Worm (Caenorhabditis elegans): ENCODE data around the gene col-149.

col-149 gene

ce11 chrV:10317294-10317693, 24.6 kb upstream of the col-149 start, which contains the start of gene asps-1:
Gene asps-1 (minus strand): TSS chrV:10317394.
- TF ChIP-seq him-1 (tag; optimal IDR thresholded peaks at IDR 0.05) (no peak), let-607 (tag; optimal IDR thresholded peaks at IDR 0.05) (no peak), lin-26 (GFP tag; IDR thresholded peaks at IDR 0.05) (no peak), bed-2 (GFP tag; IDR thresholded peaks at IDR 0.05) (no peak), mxl-1 (tag; optimal IDR thresholded peaks at IDR 0.05) (no peak), F49E8.2 (tag; optimal IDR thresholded peaks at IDR 0.05; ENCODE audit: insufficient read depth) (no peak), madf-3 (GFP tag; IDR thresholded peaks at IDR 0.05) (no peak)

DNA sequence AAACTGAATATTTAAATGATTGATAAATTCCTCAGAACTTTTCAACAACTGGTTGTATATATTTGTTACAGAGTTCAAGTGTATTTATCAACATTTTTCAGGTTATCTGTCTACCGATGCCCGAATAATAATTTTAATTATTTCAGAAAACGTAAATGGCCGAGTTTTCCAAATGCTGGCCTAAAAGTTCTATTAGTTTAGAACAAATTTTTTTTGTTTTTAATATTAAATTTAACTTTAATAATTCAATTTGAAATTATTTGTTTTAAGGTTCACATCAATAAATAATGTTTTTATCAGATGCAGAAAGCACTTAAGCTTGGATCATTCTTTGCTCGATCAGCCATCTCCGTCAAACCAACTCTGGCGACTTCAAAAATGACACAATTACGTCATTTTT, 21.7 kb upstream of the col-149 start, which contains the start of gene trx-2:
Gene trx-2, plus strand, starts transcription at position 301 of the 400 bp plus-strand sequence.
- TF ChIP-seq fkh-3 (tag; optimal IDR thresholded peaks at IDR 0.05) (no peak), die-1 (tag; optimal IDR thresholded peaks at IDR 0.05) (no peak), sdz-38 (tag; optimal IDR thresholded peaks at IDR 0.05) (no peak), ztf-3 (GFP tag; optimal IDR thresholded peaks at IDR 0.05) (no peak), F23B12.7 (tag; optimal IDR thresholded peaks at IDR 0.05; ENCODE audit: insufficient read depth) (no peak), nhr-179 (tag; optimal IDR thresholded peaks at IDR 0.05) (no peak), mes-4 (tag; optimal IDR thresholded peaks at IDR 0.05) (no peak), nhr-120 (GFP tag; IDR thresholded peaks at IDR 0.05) (no peak), ztf-18 (tag; optimal IDR thresholded peaks at IDR 0.05) (no peak), egrh-3 (GFP tag; IDR thresholded peaks at IDR 0.05) (no peak), F55B11.4 (tag; optimal IDR thresholded peaks at IDR 0.05; ENCODE audit: borderline replicate concordance, insufficient read depth) (no peak), efl-1 (GFP tag; optimal IDR thresholded peaks at IDR 0.05) (no peak), aptf-3 (GFP tag; IDR thresholded peaks at IDR 0.05) (no peak), K12H6.12 (tag; optimal IDR thresholded peaks at IDR 0.05) (no peak)

ce11 chrV:10313953-10314352, 21.3 kb upstream of the col-149 start, which contains the start of gene gcy-6:
Gene gcy-6 (minus strand): TSS chrV:10314053.
- TF ChIP-seq madf-8 (GFP tag; conservative IDR thresholded peaks at IDR 0.05) (no peak), madf-6 (GFP tag; IDR thresholded peaks at IDR 0.05) (no peak), Y56A3A.18 (GFP tag; IDR thresholded peaks at IDR 0.05) (no peak), tlf-1 (GFP tag; optimal IDR thresholded peaks at IDR 0.05) (no peak), attf-3 (GFP tag; conservative IDR thresholded peaks at IDR 0.05) (no peak), nfya-2 (GFP tag; IDR thresholded peaks at IDR 0.05) (no peak)

- no peak for TF ChIP-seq ceh-91 (GFP tag; IDR thresholded peaks at IDR 0.05)
- TF ChIP-seq Y53F4B.3 (GFP tag; IDR thresholded peaks at IDR 0.05): no peak
- no peak for TF ChIP-seq ceh-40 (GFP tag; IDR thresholded peaks at IDR 0.05)
- TF ChIP-seq hlh-12 (tag; optimal IDR thresholded peaks at IDR 0.05): no peak
- TF ChIP-seq mel-28 (tag; optimal IDR thresholded peaks at IDR 0.05; ENCODE audit: borderline replicate concordance): no peak
- no peak for TF ChIP-seq attf-5 (GFP tag; optimal IDR thresholded peaks at IDR 0.05)
- TF ChIP-seq madf-8 (GFP tag; conservative IDR thresholded peaks at IDR 0.05): no peak
- no peak for TF ChIP-seq nhr-120 (GFP tag; IDR thresholded peaks at IDR 0.05)
- TF ChIP-seq mes-4 (tag; optimal IDR thresholded peaks at IDR 0.05): no peak
- no peak for TF ChIP-seq lin-40 (tag; optimal IDR thresholded peaks at IDR 0.05)
- no peak for TF ChIP-seq ceh-79 (tag; optimal IDR thresholded peaks at IDR 0.05)
- no peak for TF ChIP-seq F57A8.1 (GFP tag; optimal IDR thresholded peaks at IDR 0.05)
- no peak for TF ChIP-seq cebp-1 (GFP tag; IDR thresholded peaks at IDR 0.05)
- TF ChIP-seq cebp-1 (tag; optimal IDR thresholded peaks at IDR 0.05): no peak
- no peak for TF ChIP-seq die-1 (tag; optimal IDR thresholded peaks at IDR 0.05)
- TF ChIP-seq F37B4.10 (GFP tag; IDR thresholded peaks at IDR 0.05): no peak
- TF ChIP-seq fkh-3 (tag; optimal IDR thresholded peaks at IDR 0.05): no peak
- no peak for TF ChIP-seq lsy-27 (tag; optimal IDR thresholded peaks at IDR 0.05; ENCODE audit: borderline replicate concordance, insufficient read depth)
- TF ChIP-seq bed-1 (GFP tag; IDR thresholded peaks at IDR 0.05): no peak
- no peak for TF ChIP-seq gei-17 (GFP tag; optimal IDR thresholded peaks at IDR 0.05)
- no peak for TF ChIP-seq efl-1 (GFP tag; optimal IDR thresholded peaks at IDR 0.05)
These were observed 14.6 kb upstream of the col-149 start, which contains the start of gene che-12 for ce11 chrV:10307283-10307682. Gene che-12 (minus strand): TSS chrV:10307383.
